Worm (Caenorhabditis elegans) whole organism, mixed stage, embryonic: ENCODE measurements around the gene M01H9.10.

Source experiments
- M03D4.4 ChIP-seq: sonication (generic microtip); optimal IDR thresholded peaks from 2 replicates; lab custom pipeline; 2017; ENCODE audit warnings: mild to moderate bottlenecking, missing genetic modification characterization, missing compliant biosample characterization
- elt-3 ChIP-seq: fragments of 150-350 bp; optimal IDR thresholded peaks from 2 replicates; lab custom pipeline; 2014; ENCODE audit warnings: missing biosample characterization, missing genetic modification characterization
- mab-5 ChIP-seq: fragments of 150-350 bp; optimal IDR thresholded peaks from 2 replicates; lab custom pipeline; 2014; ENCODE audit warnings: missing biosample characterization, missing genetic modification characterization
- nhr-12 ChIP-seq: fragments of 150-350 bp; optimal IDR thresholded peaks from 2 replicates; lab custom pipeline; 2014; ENCODE audit warnings: missing biosample characterization, missing genetic modification characterization
- nhr-28 ChIP-seq: fragments of 150-350 bp; optimal IDR thresholded peaks from 2 replicates; lab custom pipeline; 2014; ENCODE audit warnings: missing biosample characterization, missing genetic modification characterization
- unc-39 ChIP-seq: fragments of 150-350 bp; optimal IDR thresholded peaks from 2 replicates; lab custom pipeline; 2014; ENCODE audit warnings: missing biosample characterization, missing genetic modification characterization
- ztf-11 ChIP-seq: fragments of 150-350 bp; optimal IDR thresholded peaks from 2 replicates; lab custom pipeline; 2014; ENCODE audit warnings: missing biosample characterization, missing genetic modification characterization

ce11 chrIV:4463132-4463531 lies 16.8 kb downstream of the M01H9.10 start, which contains the start of gene M01H9.2:
- no peak for TF ChIP-seq mab-5
- no peak for TF ChIP-seq M03D4.4 (tag; lab: Kevin White, UChicago)
- TF ChIP-seq unc-39 (tag; lab: Kevin White, UChicago), result no peak
- no peak for TF ChIP-seq nhr-28 (tag; lab: Kevin White, UChicago)
- no peak for TF ChIP-seq nhr-12 (tag; lab: Kevin White, UChicago)
- TF ChIP-seq elt-3, result no peak
- TF ChIP-seq ztf-11 (tag; lab: Kevin White, UChicago), result no peak
